Worm (Caenorhabditis elegans): Measurements from ENCODE around the gene tsp-11.

DNA sequence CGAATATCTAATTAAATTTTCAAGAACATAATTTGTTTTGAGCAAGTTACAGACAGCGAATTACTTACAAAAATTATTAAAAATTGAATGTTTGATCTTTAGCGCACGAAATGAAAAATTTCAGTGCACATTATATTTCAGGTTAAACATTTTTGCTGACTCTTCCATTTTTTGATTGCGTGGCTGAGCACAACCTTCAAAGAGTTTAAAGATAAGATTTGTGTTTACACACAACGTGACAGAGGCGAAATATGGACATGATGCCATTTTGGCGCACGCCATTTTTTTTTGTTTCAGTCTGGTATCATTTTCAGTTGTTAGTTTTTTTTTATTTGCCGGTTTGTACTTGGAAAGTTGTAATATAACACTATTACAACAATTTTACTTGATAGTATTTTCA, 49.7 kb downstream of the tsp-11 start:
- no peak for TF ChIP-seq ama-1 (optimal IDR thresholded peaks at IDR 0.05)
- TF ChIP-seq ceh-13 (GFP tag; optimal IDR thresholded peaks at IDR 0.05): no peak
